Fruit fly (Drosophila melanogaster) whole organism, embryonic: ENCODE measurements around the gene Zaf1.

ENCODE experiments used
- Blimp-1 ChIP-seq: fragments of 200-800 bp; sonication (Bioruptor generic); optimal IDR thresholded peaks from 3 replicates; lab custom pipeline; 2018; ENCODE audit warnings: missing biosample characterization, missing genetic modification characterization, mild to moderate bottlenecking, moderate library complexity, missing genetic modification reagents
- CG10543 ChIP-seq: fragments of 200-800 bp; sonication (Bioruptor generic); optimal IDR thresholded peaks from 3 replicates; lab custom pipeline; 2017; ENCODE audit warnings: missing biosample characterization, mild to moderate bottlenecking, missing genetic modification characterization, moderate library complexity
- CG10565 ChIP-seq: fragments of 200-800 bp; sonication (Bioruptor generic); optimal IDR thresholded peaks from 3 replicates; lab custom pipeline; 2016; ENCODE audit warnings: missing biosample characterization, mild to moderate bottlenecking, missing genetic modification characterization
- CG11696 ChIP-seq: fragments of 200-800 bp; sonication (Bioruptor generic); IDR thresholded peaks from 2 replicates; pipeline ENCODE4 v1.3.6; 2022; ENCODE audit warnings: missing biosample characterization, missing genetic modification characterization
- CG12104 ChIP-seq: fragments of 200-800 bp; sonication (Bioruptor generic); optimal IDR thresholded peaks from 3 replicates; lab custom pipeline; 2016; ENCODE audit warnings: missing biosample characterization, missing genetic modification characterization
- CG12391 ChIP-seq: fragments of 200-800 bp; sonication (Bioruptor generic); optimal IDR thresholded peaks from 3 replicates; lab custom pipeline; 2018; ENCODE audit warnings: missing biosample characterization, mild to moderate bottlenecking, missing genetic modification characterization, moderate library complexity
- CG13424 ChIP-seq: fragments of 200-800 bp; sonication (Bioruptor generic); optimal IDR thresholded peaks from 2 replicates; lab custom pipeline; 2019; ENCODE audit warnings: missing biosample characterization, mild to moderate bottlenecking, missing genetic modification characterization, moderate library complexity
- CG15696 ChIP-seq: fragments of 200-800 bp; sonication (Bioruptor generic); optimal IDR thresholded peaks from 2 replicates; lab custom pipeline; 2019; ENCODE audit warnings: missing biosample characterization, mild to moderate bottlenecking, missing genetic modification characterization, moderate library complexity
- CG16779 ChIP-seq: fragments of 200-800 bp; sonication (Bioruptor generic); IDR thresholded peaks from 2 replicates; pipeline ENCODE4 v1.3.6; 2022; ENCODE audit warnings: missing biosample characterization, missing genetic modification characterization
- CG17829 ChIP-seq: fragments of 200-800 bp; optimal IDR thresholded peaks from 2 replicates; lab custom pipeline; 2019; ENCODE audit warnings: missing biosample characterization, mild to moderate bottlenecking, missing genetic modification characterization, moderate library complexity
- CG18011 ChIP-seq: fragments of 200-800 bp; sonication (Bioruptor generic); optimal IDR thresholded peaks from 2 replicates; lab custom pipeline; 2017; ENCODE audit warnings: missing biosample characterization, missing genetic modification characterization, mild to moderate bottlenecking, moderate library complexity, missing genotype
- CG30020 ChIP-seq: fragments of 200-800 bp; optimal IDR thresholded peaks from 2 replicates; lab custom pipeline; 2019; ENCODE audit warnings: missing biosample characterization, mild to moderate bottlenecking, missing genetic modification characterization, moderate library complexity
- CG33213 ChIP-seq: fragments of 200-800 bp; sonication (Bioruptor generic); optimal IDR thresholded peaks from 3 replicates; lab custom pipeline; 2016; ENCODE audit warnings: missing biosample characterization, missing genetic modification characterization
- CG3838 ChIP-seq: fragments of 200-800 bp; sonication (Bioruptor generic); optimal IDR thresholded peaks from 3 replicates; lab custom pipeline; 2016; ENCODE audit warnings: missing biosample characterization, missing genetic modification characterization
- CG43689 ChIP-seq: fragments of 200-800 bp; sonication (Bioruptor generic); IDR thresholded peaks from 2 replicates; pipeline ENCODE4 v1.3.6; 2022; ENCODE audit warnings: missing biosample characterization, missing genetic modification characterization
- CG5180 ChIP-seq: fragments of 200-800 bp; sonication (Bioruptor generic); optimal IDR thresholded peaks from 3 replicates; lab custom pipeline; 2017; ENCODE audit warnings: missing biosample characterization, missing genetic modification characterization, mild to moderate bottlenecking, moderate library complexity, missing genetic modification reagents
- CG6254 ChIP-seq: fragments of 200-800 bp; sonication (Bioruptor generic); optimal IDR thresholded peaks from 3 replicates; lab custom pipeline; 2017; ENCODE audit warnings: mild to moderate bottlenecking, missing biosample characterization, missing genetic modification reagents, missing genetic modification characterization
- CG9932 ChIP-seq: fragments of 200-800 bp; sonication (Bioruptor generic); IDR thresholded peaks from 2 replicates; pipeline ENCODE4 v1.3.6; 2022; ENCODE audit warnings: missing biosample characterization, missing genetic modification characterization
- CTCF ChIP-seq: fragments of 200-800 bp; sonication (Bioruptor generic); optimal IDR thresholded peaks from 2 replicates; lab custom pipeline; 2017; ENCODE audit warnings: missing biosample characterization, mild to moderate bottlenecking, missing genetic modification characterization, moderate library complexity
- Dll ChIP-seq: fragments of 200-800 bp; sonication (Bioruptor generic); IDR thresholded peaks from 4 replicates; pipeline ENCODE4 v1.3.6; 2022; ENCODE audit warnings: missing biosample characterization, missing genetic modification characterization; ENCODE audit not compliant: partially characterized antibody
- HLHmδ ChIP-seq: fragments of 200-800 bp; sonication (Bioruptor generic); optimal IDR thresholded peaks from 2 replicates; lab custom pipeline; 2018; ENCODE audit warnings: missing biosample characterization, mild to moderate bottlenecking, missing genetic modification characterization, moderate library complexity
- Lpt ChIP-seq: fragments of >200 bp; optimal IDR thresholded peaks from 2 replicates; lab custom pipeline; 2018; ENCODE audit warnings: missing biosample characterization, missing genetic modification characterization
- Nf-YB ChIP-seq: fragments of 200-800 bp; sonication (Bioruptor generic); optimal IDR thresholded peaks from 3 replicates; lab custom pipeline; 2019; ENCODE audit warnings: missing biosample characterization, mild to moderate bottlenecking, missing genetic modification characterization, moderate library complexity
- TFAM ChIP-seq: fragments of 200-800 bp; sonication (Bioruptor generic); optimal IDR thresholded peaks from 2 replicates; lab custom pipeline; 2017; ENCODE audit warnings: missing biosample characterization, missing genetic modification characterization, inconsistent platforms
- ab ChIP-seq: fragments of 200-800 bp; sonication (Bioruptor generic); optimal IDR thresholded peaks from 2 replicates; lab custom pipeline; 2016; ENCODE audit warnings: missing biosample characterization, missing genetic modification characterization
- ac ChIP-seq: fragments of 200-800 bp; sonication (Bioruptor generic); optimal IDR thresholded peaks from 3 replicates; lab custom pipeline; 2017; ENCODE audit warnings: missing biosample characterization, mild to moderate bottlenecking, missing genetic modification characterization
- amos ChIP-seq: fragments of 200-800 bp; sonication (Bioruptor generic); IDR thresholded peaks from 2 replicates; pipeline ENCODE4 v1.3.6; 2022; ENCODE audit warnings: missing biosample characterization, missing genetic modification characterization; ENCODE audit not compliant: partially characterized antibody
- ap ChIP-seq: fragments of 200-800 bp; sonication (Bioruptor generic); IDR thresholded peaks from 2 replicates; pipeline ENCODE4 v1.3.6; 2022; ENCODE audit warnings: missing biosample characterization, missing genetic modification characterization
- ash1 ChIP-seq: fragments of 200-800 bp; sonication (Bioruptor generic); optimal IDR thresholded peaks from 2 replicates; lab custom pipeline; 2018; ENCODE audit warnings: missing biosample characterization, mild to moderate bottlenecking, missing genetic modification characterization
- cato ChIP-seq: fragments of 200-800 bp; sonication (Bioruptor generic); optimal IDR thresholded peaks from 2 replicates; lab custom pipeline; 2016; ENCODE audit warnings: missing biosample characterization, missing genetic modification characterization, borderline replicate concordance
- chm ChIP-seq: fragments of 200-800 bp; sonication (Bioruptor generic); IDR thresholded peaks from 2 replicates; pipeline ENCODE4 v1.3.6; 2022; ENCODE audit warnings: missing biosample characterization, missing genetic modification characterization
- danr ChIP-seq: fragments of 200-800 bp; sonication (Bioruptor generic); IDR thresholded peaks from 2 replicates; pipeline ENCODE4 v1.3.6; 2022; ENCODE audit warnings: missing biosample characterization, missing genetic modification characterization
- ftz-f1 ChIP-seq: fragments of 200-800 bp; sonication (Bioruptor generic); optimal IDR thresholded peaks from 2 replicates; lab custom pipeline; 2016; ENCODE audit warnings: missing biosample characterization, missing genetic modification characterization
- grn ChIP-seq: fragments of 200-800 bp; sonication (Bioruptor generic); optimal IDR thresholded peaks from 3 replicates; lab custom pipeline; 2017; ENCODE audit warnings: missing biosample characterization, missing genetic modification characterization
- lab ChIP-seq: fragments of 200-800 bp; sonication (Bioruptor generic); optimal IDR thresholded peaks from 3 replicates; lab custom pipeline; 2017; ENCODE audit warnings: missing biosample characterization, missing genetic modification characterization, mild to moderate bottlenecking, moderate library complexity, missing genetic modification reagents
- lov ChIP-seq, 2 experiments: fragments of 200-800 bp in 1 of 2; fragments of >200 bp in 1 of 2; sonication (Bioruptor generic) in 1 of 2; IDR thresholded peaks in 1 of 2; optimal IDR thresholded peaks in 1 of 2; 2 replicates in 1 of 2; 3 replicates in 1 of 2; pipeline versions ENCODE4 v1.3.6 to Lab custom; 2017 to 2022; ENCODE audit warnings: missing biosample characterization in 1 of 2, missing genetic modification characterization in 1 of 2
- mld ChIP-seq: fragments of 200-800 bp; sonication (Bioruptor generic); IDR thresholded peaks from 3 replicates; pipeline ENCODE4 v1.3.6; 2022; ENCODE audit warnings: missing biosample characterization, missing genetic modification characterization; ENCODE audit not compliant: partially characterized antibody
- nerfin-2 ChIP-seq: fragments of 200-800 bp; sonication (Bioruptor generic); IDR thresholded peaks from 2 replicates; pipeline ENCODE4 v1.3.6; 2022; ENCODE audit warnings: missing biosample characterization, missing genetic modification characterization; ENCODE audit not compliant: partially characterized antibody
- pnt ChIP-seq: fragments of 200-800 bp; sonication (Bioruptor generic); optimal IDR thresholded peaks from 3 replicates; lab custom pipeline; 2016; ENCODE audit warnings: missing biosample characterization, missing genetic modification characterization
- pzg ChIP-seq: fragments of 200-800 bp; sonication (Bioruptor generic); optimal IDR thresholded peaks from 3 replicates; lab custom pipeline; 2018; ENCODE audit warnings: missing biosample characterization, mild to moderate bottlenecking, missing genetic modification characterization, moderate library complexity
- sc ChIP-seq, 3 experiments: fragments of >200 bp in 2 of 3; fragments of 200-800 bp in 1 of 3; sonication (Bioruptor generic) in 1 of 3; optimal IDR thresholded peaks; 2 replicates in 2 of 3; 3 replicates in 1 of 3; lab custom pipeline; 2017; ENCODE audit warnings: mild to moderate bottlenecking in 1 of 3, missing biosample characterization in 1 of 3, missing genetic modification characterization in 1 of 3, missing genetic modification reagents in 1 of 3
- schlank ChIP-seq: fragments of 200-800 bp; sonication (Bioruptor generic); optimal IDR thresholded peaks from 2 replicates; lab custom pipeline; 2018; ENCODE audit warnings: missing biosample characterization, mild to moderate bottlenecking, missing genetic modification characterization
- scrt ChIP-seq: fragments of 200-800 bp; sonication (Bioruptor generic); optimal IDR thresholded peaks from 2 replicates; lab custom pipeline; 2018; ENCODE audit warnings: missing biosample characterization, mild to moderate bottlenecking, missing genetic modification characterization, moderate library complexity
- slbo ChIP-seq: fragments of 200-800 bp; sonication (Bioruptor generic); IDR thresholded peaks from 2 replicates; pipeline ENCODE4 v1.3.6; 2022; ENCODE audit warnings: missing biosample characterization, missing genetic modification characterization
- tio ChIP-seq: fragments of 200-800 bp; sonication (Bioruptor generic); optimal IDR thresholded peaks from 2 replicates; lab custom pipeline; 2017; ENCODE audit warnings: missing biosample characterization, missing genetic modification characterization, inconsistent platforms
- trh ChIP-seq: fragments of 200-800 bp; sonication (Bioruptor generic); optimal IDR thresholded peaks from 2 replicates; lab custom pipeline; 2016; ENCODE audit warnings: missing biosample characterization, missing genetic modification characterization
- tup ChIP-seq: fragments of 200-800 bp; sonication (Bioruptor generic); optimal IDR thresholded peaks from 2 replicates; lab custom pipeline; 2016; ENCODE audit warnings: missing biosample characterization, mild to moderate bottlenecking, missing genetic modification characterization, moderate library complexity
- twi ChIP-seq: fragments of 200-800 bp; optimal IDR thresholded peaks from 2 replicates; lab custom pipeline; 2019; ENCODE audit warnings: missing biosample characterization, mild to moderate bottlenecking, missing genetic modification characterization, moderate library complexity
- vnd ChIP-seq: fragments of 200-800 bp; sonication (Bioruptor generic); IDR thresholded peaks from 3 replicates; pipeline ENCODE4 v1.3.6; 2022; ENCODE audit warnings: missing biosample characterization, missing genetic modification characterization; ENCODE audit not compliant: partially characterized antibody
- zfh1 ChIP-seq: fragments of 200-800 bp; sonication (Bioruptor generic); IDR thresholded peaks from 3 replicates; pipeline ENCODE4 v1.3.6; 2022; ENCODE audit warnings: missing biosample characterization, missing genetic modification characterization

Gene Zaf1

DNA sequence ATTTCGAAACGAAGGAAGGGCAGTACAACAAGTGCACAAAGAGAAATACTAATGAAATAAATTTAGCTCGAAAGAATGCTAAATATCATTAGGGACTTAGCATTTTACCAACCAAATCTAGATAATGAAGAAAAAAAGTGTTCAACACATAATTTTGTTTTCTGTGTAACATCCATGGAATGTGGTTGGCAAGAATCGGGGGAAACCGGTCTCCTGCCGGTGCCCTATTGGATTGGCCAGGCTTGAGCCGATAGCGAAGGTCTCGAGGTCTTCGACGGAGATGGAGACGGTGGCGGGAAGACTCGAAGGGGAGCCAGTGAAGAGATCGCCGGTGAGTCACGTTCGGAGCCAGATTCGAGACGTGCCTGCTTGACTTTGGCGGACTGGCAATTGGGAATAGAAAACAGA, 32.3 kb upstream of the Zaf1 start (continued):
- TF ChIP-seq tio (GFP tag; lab: Kevin White, UChicago) = no peak
- TF ChIP-seq danr (GFP tag; lab: Robert Waterston, UW) = no peak
- TF ChIP-seq Lpt (GFP tag; lab: Kevin White, UChicago) = no peak
- TF ChIP-seq lab (GFP tag; lab: Kevin White, UChicago) = peak; percentile 59
- no peak for TF ChIP-seq twi
- no peak for TF ChIP-seq tup (GFP tag; lab: Kevin White, UChicago)
- TF ChIP-seq CG16779 (GFP tag; lab: Robert Waterston, UW) = no peak
- no peak for TF ChIP-seq ftz-f1 (GFP tag; lab: Kevin White, UChicago)
- no peak for TF ChIP-seq CTCF (GFP tag; lab: Kevin White, UChicago)
- TF ChIP-seq mld = no peak
- TF ChIP-seq CG17829 (tag; lab: Kevin White, UChicago) = peak; percentile 27
- TF ChIP-seq ash1 (GFP tag; lab: Kevin White, UChicago) = no peak
- no peak for TF ChIP-seq HLHmδ (GFP tag; lab: Kevin White, UChicago)
- no peak for TF ChIP-seq CG12104 (GFP tag; lab: Kevin White, UChicago)
- TF ChIP-seq ab = no peak
- peak; percentile 47 for TF ChIP-seq CG12391 (tag; lab: Kevin White, UChicago)
- TF ChIP-seq Dll (GFP tag; lab: Robert Waterston, UW) = no peak
- no peak for TF ChIP-seq CG15696 (tag; lab: Kevin White, UChicago)
- no peak for TF ChIP-seq cato (GFP tag; lab: Kevin White, UChicago)
- TF ChIP-seq CG33213 (GFP tag; lab: Kevin White, UChicago) = no peak
- TF ChIP-seq CG43689 = no peak
- TF ChIP-seq CG18011 (GFP tag; lab: Kevin White, UChicago) = no peak
- TF ChIP-seq TFAM (GFP tag; lab: Kevin White, UChicago) = no peak
- peak; percentile 9 for TF ChIP-seq CG10543 (GFP tag; lab: Kevin White, UChicago)
- no peak for TF ChIP-seq pzg (GFP tag; lab: Kevin White, UChicago)
- TF ChIP-seq trh (GFP tag; lab: Kevin White, UChicago) = no peak
- TF ChIP-seq zfh1 (GFP tag; lab: Robert Waterston, UW) = peak; percentile 60; the same call in 1 of the 3 replicates
- no peak for TF ChIP-seq lov (optimal IDR thresholded peaks at IDR 0.05; lab: Kevin White, UChicago)
- TF ChIP-seq lov (GFP tag; IDR thresholded peaks at IDR 0.05; lab: Robert Waterston, UW) = 0 out of 3 replicates have a peak, but pooled peaks have one; percentile 12
- TF ChIP-seq CG5180 (GFP tag; lab: Kevin White, UChicago) = no peak
- TF ChIP-seq slbo = peak; percentile 73
- TF ChIP-seq ac = no peak
- no peak for TF ChIP-seq nerfin-2 (GFP tag; lab: Robert Waterston, UW)
- TF ChIP-seq scrt (GFP tag; lab: Kevin White, UChicago) = peak; percentile 1
- no peak for TF ChIP-seq grn (GFP tag; lab: Kevin White, UChicago)
- TF ChIP-seq Nf-YB = peak; percentile 46
- TF ChIP-seq CG30020 = no peak
- no peak for TF ChIP-seq CG3838 (GFP tag; lab: Kevin White, UChicago)
- TF ChIP-seq CG13424 (tag; lab: Kevin White, UChicago) = peak; percentile 33
- no peak for TF ChIP-seq sc (optimal IDR thresholded peaks at IDR 0.05; lab: Kevin White, UChicago)
- TF ChIP-seq sc (GFP tag; optimal IDR thresholded peaks at IDR 0.05; lab: Kevin White, UChicago) = no peak
- no peak for TF ChIP-seq chm (GFP tag; lab: Robert Waterston, UW)
- TF ChIP-seq Blimp-1 (GFP tag; lab: Kevin White, UChicago) = peak; percentile 46
- no peak for TF ChIP-seq CG10565
- TF ChIP-seq CG9932 (GFP tag; lab: Robert Waterston, UW) = peak; percentile 82
- peak; percentile 35 for TF ChIP-seq pnt (GFP tag; lab: Kevin White, UChicago)
- no peak for TF ChIP-seq amos (GFP tag; lab: Robert Waterston, UW)
- TF ChIP-seq vnd (GFP tag; lab: Robert Waterston, UW) = no peak
- no peak for TF ChIP-seq CG6254
- no peak for TF ChIP-seq CG11696 (GFP tag; lab: Robert Waterston, UW)
- TF ChIP-seq schlank (tag; lab: Kevin White, UChicago) = no peak
- TF ChIP-seq ap (GFP tag; lab: Robert Waterston, UW) = no peak
